Fruit fly (Drosophila melanogaster): ENCODE results near the gene CG10970.

CG10970 gene

dm6 chrX:9042457-9043045 is 28.7 kb downstream of the CG10970 start (continued):
- no peak for TF ChIP-seq CG3919 (GFP tag; optimal IDR thresholded peaks at IDR 0.05)
- peak; percentile 44; the same call in 2 of the 3 replicates for TF ChIP-seq eg (GFP tag; IDR thresholded peaks at IDR 0.05)
- no peak for TF ChIP-seq Eip93F (GFP tag; optimal IDR thresholded peaks at IDR 0.05)
- TF ChIP-seq CG31627 (GFP tag; optimal IDR thresholded peaks at IDR 0.05), result peak; percentile 20
- TF ChIP-seq ss (GFP tag; optimal IDR thresholded peaks at IDR 0.05), result peak; percentile 8 to 25
- peak; percentile 7; the same call in 1 of the 2 replicates for TF ChIP-seq CG15336 (GFP tag; IDR thresholded peaks at IDR 0.05)
- TF ChIP-seq Met (GFP tag; optimal IDR thresholded peaks at IDR 0.05), result peak; percentile 59
- no peak; the same call in none of the 3 replicates for TF ChIP-seq CG6163 (GFP tag; IDR thresholded peaks at IDR 0.05)
- peak; percentile 22 for TF ChIP-seq Hr4 (GFP tag; optimal IDR thresholded peaks at IDR 0.05)
- TF ChIP-seq CG34406 (GFP tag; optimal IDR thresholded peaks at IDR 0.05), result peak; percentile 27
- TF ChIP-seq achi (GFP tag; optimal IDR thresholded peaks at IDR 0.05), result peak; percentile 16
- no peak for TF ChIP-seq fd85E (GFP tag; optimal IDR thresholded peaks at IDR 0.05)
- no peak for TF ChIP-seq Sox15 (GFP tag; optimal IDR thresholded peaks at IDR 0.05)
- TF ChIP-seq Eip78C (GFP tag), result peak; percentile 79
- TF ChIP-seq esn (GFP tag; optimal IDR thresholded peaks at IDR 0.05), result peak; percentile 44
- TF ChIP-seq pdm3 (GFP tag; optimal IDR thresholded peaks at IDR 0.05), result peak; percentile 33
- no peak for TF ChIP-seq lz (GFP tag; optimal IDR thresholded peaks at IDR 0.05)
- no peak for TF ChIP-seq dac (GFP tag; optimal IDR thresholded peaks at IDR 0.05)
- TF ChIP-seq Smox (GFP tag; optimal IDR thresholded peaks at IDR 0.05), result peak; percentile 42
- TF ChIP-seq vri (GFP tag; optimal IDR thresholded peaks at IDR 0.05), result peak; percentile 75
- peak; percentile 14 for TF ChIP-seq Sox14 (GFP tag; optimal IDR thresholded peaks at IDR 0.05)
- no peak for TF ChIP-seq spab (GFP tag; optimal IDR thresholded peaks at IDR 0.05)
- no peak for TF ChIP-seq Blimp-1 (GFP tag; optimal IDR thresholded peaks at IDR 0.05)
- peak; percentile 15 for TF ChIP-seq CG6854 (GFP tag; optimal IDR thresholded peaks at IDR 0.05)
- no peak for TF ChIP-seq CG6276 (GFP tag; optimal IDR thresholded peaks at IDR 0.05)
- peak; percentile 34 for TF ChIP-seq Hr39 (GFP tag; optimal IDR thresholded peaks at IDR 0.05)
- no peak for TF ChIP-seq acj6 (GFP tag; optimal IDR thresholded peaks at IDR 0.05)
- TF ChIP-seq CG6808 (GFP tag; optimal IDR thresholded peaks at IDR 0.05), result no peak
- peak; percentile 27 for TF ChIP-seq CG32006 (GFP tag; optimal IDR thresholded peaks at IDR 0.05)
- no peak for TF ChIP-seq CG4318 (GFP tag; optimal IDR thresholded peaks at IDR 0.05)
- TF ChIP-seq salr (GFP tag; optimal IDR thresholded peaks at IDR 0.05), result no peak
- TF ChIP-seq Gug (GFP tag; IDR thresholded peaks at IDR 0.05), result no peak; the same call in 1 of the 2 replicates
- TF ChIP-seq fd59A (GFP tag; optimal IDR thresholded peaks at IDR 0.05), result no peak
- no peak for TF ChIP-seq CG11902 (GFP tag; optimal IDR thresholded peaks at IDR 0.05)
- no peak for TF ChIP-seq CG11294 (GFP tag; IDR thresholded peaks at IDR 0.05)
- peak; percentile 25 for TF ChIP-seq cyc (GFP tag; optimal IDR thresholded peaks at IDR 0.05)
- no peak for TF ChIP-seq CG7368 (GFP tag; optimal IDR thresholded peaks at IDR 0.05)

- TF ChIP-seq ss (GFP tag; optimal IDR thresholded peaks at IDR 0.05), result peak; percentile 7 to 55
- peak; percentile 37 for TF ChIP-seq CG10631 (GFP tag; optimal IDR thresholded peaks at IDR 0.05)
- TF ChIP-seq svp (GFP tag), result peak; percentile 68
- TF ChIP-seq achi (GFP tag; optimal IDR thresholded peaks at IDR 0.05), result peak; percentile 43
- TF ChIP-seq CG9139 (GFP tag; optimal IDR thresholded peaks at IDR 0.05), result no peak
- TF ChIP-seq CG8632 (GFP tag; optimal IDR thresholded peaks at IDR 0.05), result peak; percentile 33
- TF ChIP-seq dac (GFP tag; optimal IDR thresholded peaks at IDR 0.05), result peak; percentile 30
- TF ChIP-seq CG11902 (GFP tag; optimal IDR thresholded peaks at IDR 0.05), result no peak
- TF ChIP-seq CG6163 (GFP tag; IDR thresholded peaks at IDR 0.05), result no peak; the same call in 1 of the 3 replicates
- TF ChIP-seq lz (GFP tag; optimal IDR thresholded peaks at IDR 0.05), result peak; percentile 45
- TF ChIP-seq CG11294 (GFP tag; IDR thresholded peaks at IDR 0.05), result no peak
- TF ChIP-seq CG8119 (GFP tag; IDR thresholded peaks at IDR 0.05), result peak; percentile 73
- no peak for TF ChIP-seq Eip93F (GFP tag; optimal IDR thresholded peaks at IDR 0.05)
- TF ChIP-seq Lpt (GFP tag; optimal IDR thresholded peaks at IDR 0.05), result peak; percentile 5
- TF ChIP-seq CG10669 (GFP tag; optimal IDR thresholded peaks at IDR 0.05), result peak; percentile 21
- TF ChIP-seq CG32006 (GFP tag; optimal IDR thresholded peaks at IDR 0.05), result peak; percentile 82
- peak; percentile 25 for TF ChIP-seq Ets96B (tag; optimal IDR thresholded peaks at IDR 0.05)
- TF ChIP-seq Sox102F (GFP tag; optimal IDR thresholded peaks at IDR 0.05), result peak; percentile 9
- peak; percentile 39 for TF ChIP-seq Hr39 (GFP tag; optimal IDR thresholded peaks at IDR 0.05)
- TF ChIP-seq OdsH (GFP tag; optimal IDR thresholded peaks at IDR 0.05), result peak; percentile 50
- TF ChIP-seq Smox (GFP tag; optimal IDR thresholded peaks at IDR 0.05), result peak; percentile 48
- TF ChIP-seq Sox15 (GFP tag; optimal IDR thresholded peaks at IDR 0.05), result peak; percentile 33
- TF ChIP-seq dsx (GFP tag; optimal IDR thresholded peaks at IDR 0.05; ENCODE audit: poor library complexity, severe bottlenecking), result no peak
- no peak for TF ChIP-seq vri (GFP tag; optimal IDR thresholded peaks at IDR 0.05)
These were observed 29.3 kb downstream of the CG10970 start for dm6 chrX:9041789-9042456.
